Fruit fly (Drosophila melanogaster) whole organism, embryonic: ENCODE data around the gene CG42366.

ENCODE experiments used
- Blimp-1 ChIP-seq: fragments of 200-800 bp; sonication (Bioruptor generic); optimal IDR thresholded peaks from 3 replicates; lab custom pipeline; 2018; ENCODE audit warnings: missing biosample characterization, missing genetic modification characterization, mild to moderate bottlenecking, moderate library complexity, missing genetic modification reagents
- Bteb2 ChIP-seq: fragments of 200-800 bp; sonication (Bioruptor generic); optimal IDR thresholded peaks from 2 replicates; lab custom pipeline; 2016; ENCODE audit warnings: missing biosample characterization, missing genetic modification characterization
- CG10274 ChIP-seq: fragments of 200-800 bp; sonication (Bioruptor generic); optimal IDR thresholded peaks from 3 replicates; lab custom pipeline; 2017; ENCODE audit warnings: missing biosample characterization, mild to moderate bottlenecking, missing genetic modification characterization
- CG10366 ChIP-seq: fragments of 200-800 bp; sonication (Bioruptor generic); IDR thresholded peaks from 2 replicates; pipeline ENCODE4 v1.3.6; 2022; ENCODE audit warnings: missing biosample characterization, missing genetic modification characterization
- CG11695 ChIP-seq: fragments of 200-800 bp; sonication (Bioruptor generic); IDR thresholded peaks from 3 replicates; pipeline ENCODE4 v1.3.6; 2022; ENCODE audit warnings: missing biosample characterization, missing genetic modification characterization
- CG12659 ChIP-seq: fragments of 200-800 bp; sonication (Bioruptor generic); optimal IDR thresholded peaks from 3 replicates; lab custom pipeline; 2017; ENCODE audit warnings: mild to moderate bottlenecking, missing biosample characterization, missing genetic modification reagents, missing genetic modification characterization
- CG18262 ChIP-seq: fragments of 200-800 bp; optimal IDR thresholded peaks from 3 replicates; lab custom pipeline; 2019; ENCODE audit warnings: missing biosample characterization, mild to moderate bottlenecking, missing genetic modification characterization, moderate library complexity
- CG31388 ChIP-seq: fragments of 200-800 bp; sonication (Bioruptor generic); optimal IDR thresholded peaks from 2 replicates; lab custom pipeline; 2016; ENCODE audit warnings: missing biosample characterization, missing genetic modification characterization
- CG3407 ChIP-seq: fragments of 200-800 bp; sonication (Bioruptor generic); optimal IDR thresholded peaks from 2 replicates; lab custom pipeline; 2018; ENCODE audit warnings: missing biosample characterization, mild to moderate bottlenecking, missing genetic modification characterization
- CG3838 ChIP-seq: fragments of 200-800 bp; sonication (Bioruptor generic); optimal IDR thresholded peaks from 3 replicates; lab custom pipeline; 2016; ENCODE audit warnings: missing biosample characterization, missing genetic modification characterization
- CG4617 ChIP-seq: fragments of 200-800 bp; sonication (Bioruptor generic); optimal IDR thresholded peaks from 3 replicates; lab custom pipeline; 2016; ENCODE audit warnings: missing biosample characterization, missing genetic modification characterization, borderline replicate concordance
- CG6791 ChIP-seq: fragments of 200-800 bp; sonication (Bioruptor generic); IDR thresholded peaks from 3 replicates; pipeline ENCODE4 v1.3.6; 2022; ENCODE audit warnings: missing biosample characterization, missing genetic modification characterization; ENCODE audit not compliant: partially characterized antibody
- CG6813 ChIP-seq: fragments of 200-800 bp; sonication (Bioruptor generic); optimal IDR thresholded peaks from 2 replicates; lab custom pipeline; 2017; ENCODE audit warnings: missing biosample characterization, missing genetic modification characterization, mild to moderate bottlenecking, moderate library complexity, missing genetic modification reagents
- CG8281 ChIP-seq: fragments of 200-800 bp; sonication (Bioruptor generic); optimal IDR thresholded peaks from 2 replicates; lab custom pipeline; 2018; ENCODE audit warnings: missing biosample characterization, mild to moderate bottlenecking, missing genetic modification characterization, moderate library complexity
- CG9797 ChIP-seq: fragments of 200-800 bp; sonication (Bioruptor generic); optimal IDR thresholded peaks from 3 replicates; lab custom pipeline; 2018; ENCODE audit warnings: missing biosample characterization, mild to moderate bottlenecking, missing genetic modification characterization
- CHES-1-like ChIP-seq: fragments of 200-800 bp; sonication (Bioruptor generic); optimal IDR thresholded peaks from 2 replicates; lab custom pipeline; 2016; ENCODE audit warnings: missing biosample characterization, missing genetic modification characterization
- Chrac-16 ChIP-seq: fragments of 200-800 bp; sonication (Bioruptor generic); optimal IDR thresholded peaks from 3 replicates; lab custom pipeline; 2016; ENCODE audit warnings: missing biosample characterization, missing genetic modification characterization
- Eip74EF ChIP-seq, 2 experiments: fragments of 200-800 bp in 1 of 2; fragments of >200 bp in 1 of 2; sonication (Bioruptor generic) in 1 of 2; optimal IDR thresholded peaks; 2 replicates each; lab custom pipeline; 2017 to 2019; ENCODE audit warnings: missing biosample characterization in 2 of 2, missing genetic modification characterization in 2 of 2, mild to moderate bottlenecking in 1 of 2, moderate library complexity in 1 of 2
- Gug ChIP-seq: fragments of 200-800 bp; sonication (Bioruptor generic); IDR thresholded peaks from 4 replicates; pipeline ENCODE4 v1.3.6; 2022; ENCODE audit warnings: missing biosample characterization, missing genetic modification characterization
- HHEX ChIP-seq: fragments of 200-800 bp; sonication (Bioruptor generic); optimal IDR thresholded peaks from 3 replicates; lab custom pipeline; 2017; ENCODE audit warnings: missing biosample characterization, mild to moderate bottlenecking, missing genetic modification characterization, missing genetic modification reagents
- Hey ChIP-seq: fragments of 200-800 bp; sonication (Bioruptor generic); optimal IDR thresholded peaks from 3 replicates; lab custom pipeline; 2018; ENCODE audit warnings: missing biosample characterization, mild to moderate bottlenecking, missing genetic modification characterization
- Hsf ChIP-seq: fragments of 200-800 bp; sonication (Bioruptor generic); optimal IDR thresholded peaks from 3 replicates; lab custom pipeline; 2016; ENCODE audit warnings: missing biosample characterization, missing genetic modification characterization
- MESR4 ChIP-seq: fragments of 200-800 bp; sonication (Bioruptor generic); optimal IDR thresholded peaks from 2 replicates; lab custom pipeline; 2018; ENCODE audit warnings: missing biosample characterization, mild to moderate bottlenecking, missing genetic modification characterization, moderate library complexity
- Oli ChIP-seq: fragments of 200-800 bp; sonication (Bioruptor generic); optimal IDR thresholded peaks from 2 replicates; lab custom pipeline; 2018; ENCODE audit warnings: missing biosample characterization, mild to moderate bottlenecking, missing genetic modification characterization, moderate library complexity
- Ravus ChIP-seq: fragments of 200-800 bp; sonication (Bioruptor generic); IDR thresholded peaks from 2 replicates; pipeline ENCODE4 v1.3.6; 2022; ENCODE audit warnings: missing biosample characterization, missing genetic modification characterization
- Side ChIP-seq: fragments of 200-800 bp; sonication (Bioruptor generic); optimal IDR thresholded peaks from 2 replicates; lab custom pipeline; 2016; ENCODE audit warnings: missing biosample characterization, missing genetic modification characterization
- Usf ChIP-seq: fragments of 200-800 bp; sonication (Bioruptor generic); optimal IDR thresholded peaks from 2 replicates; lab custom pipeline; 2017; ENCODE audit warnings: missing genotype, missing biosample characterization, missing genetic modification characterization
- abd-A ChIP-seq: fragments of 200-800 bp; sonication (Bioruptor generic); optimal IDR thresholded peaks from 3 replicates; lab custom pipeline; 2019; ENCODE audit warnings: missing biosample characterization, mild to moderate bottlenecking, missing genetic modification characterization, moderate library complexity
- aop ChIP-seq: fragments of 200-800 bp; sonication (Bioruptor generic); IDR thresholded peaks from 2 replicates; pipeline ENCODE4 v1.3.6; 2022; ENCODE audit warnings: missing biosample characterization, missing genetic modification characterization
- cato ChIP-seq: fragments of 200-800 bp; sonication (Bioruptor generic); optimal IDR thresholded peaks from 2 replicates; lab custom pipeline; 2016; ENCODE audit warnings: missing biosample characterization, missing genetic modification characterization, borderline replicate concordance
- caup ChIP-seq: fragments of 200-800 bp; sonication (Bioruptor generic); optimal IDR thresholded peaks from 3 replicates; lab custom pipeline; 2017; ENCODE audit warnings: missing biosample characterization, mild to moderate bottlenecking, missing genetic modification characterization, moderate library complexity; ENCODE audit not compliant: severe bottlenecking
- chn ChIP-seq: fragments of 200-800 bp; sonication (Bioruptor generic); optimal IDR thresholded peaks from 2 replicates; lab custom pipeline; 2016; ENCODE audit warnings: missing biosample characterization, missing genetic modification characterization
- esg ChIP-seq: fragments of 200-800 bp; sonication (Bioruptor generic); conservative IDR thresholded peaks from 2 replicates; pipeline ENCODE4 v1.3.6; 2022; ENCODE audit warnings: missing biosample characterization, missing genetic modification characterization
- eyg ChIP-seq: fragments of 200-800 bp; sonication (Bioruptor generic); optimal IDR thresholded peaks from 3 replicates; lab custom pipeline; 2016; ENCODE audit warnings: missing biosample characterization, missing genetic modification characterization
- fd64A ChIP-seq: fragments of 200-800 bp; sonication (Bioruptor generic); optimal IDR thresholded peaks from 3 replicates; lab custom pipeline; 2018; ENCODE audit warnings: missing biosample characterization, mild to moderate bottlenecking, missing genetic modification characterization
- fru ChIP-seq: fragments of >200 bp; optimal IDR thresholded peaks from 2 replicates; lab custom pipeline; 2017
- gfzf ChIP-seq: fragments of 200-800 bp; sonication (Bioruptor generic); optimal IDR thresholded peaks from 2 replicates; lab custom pipeline; 2016; ENCODE audit warnings: missing biosample characterization, mild to moderate bottlenecking, missing genetic modification characterization, moderate library complexity
- hbn ChIP-seq: fragments of 200-800 bp; sonication (Bioruptor generic); IDR thresholded peaks from 2 replicates; pipeline ENCODE4 v1.3.6; 2022; ENCODE audit warnings: missing biosample characterization, missing genetic modification characterization; ENCODE audit not compliant: partially characterized antibody
- ind ChIP-seq: fragments of 200-800 bp; sonication (Bioruptor generic); optimal IDR thresholded peaks from 3 replicates; lab custom pipeline; 2016; ENCODE audit warnings: missing biosample characterization, missing genetic modification characterization
- jing ChIP-seq: fragments of 200-800 bp; sonication (Bioruptor generic); optimal IDR thresholded peaks from 2 replicates; lab custom pipeline; 2018; ENCODE audit warnings: missing biosample characterization, mild to moderate bottlenecking, missing genetic modification characterization
- kay ChIP-seq: fragments of 200-800 bp; sonication (Bioruptor generic); optimal IDR thresholded peaks from 2 replicates; lab custom pipeline; 2016; ENCODE audit warnings: missing biosample characterization, missing genetic modification characterization
- ken ChIP-seq: fragments of 200-800 bp; sonication (Bioruptor generic); IDR thresholded peaks from 3 replicates; pipeline ENCODE4 v1.3.6; 2022; ENCODE audit warnings: missing biosample characterization, missing genetic modification characterization
- kni ChIP-seq: fragments of 200-800 bp; sonication (Bioruptor generic); optimal IDR thresholded peaks from 3 replicates; lab custom pipeline; 2017; ENCODE audit warnings: mild to moderate bottlenecking, missing biosample characterization, missing genetic modification reagents, missing genetic modification characterization
- mirr ChIP-seq: fragments of 200-800 bp; sonication (Bioruptor generic); optimal IDR thresholded peaks from 3 replicates; lab custom pipeline; 2018; ENCODE audit warnings: missing biosample characterization, mild to moderate bottlenecking, missing genetic modification characterization
- oc ChIP-seq: fragments of 200-800 bp; sonication (Bioruptor generic); optimal IDR thresholded peaks from 2 replicates; lab custom pipeline; 2018; ENCODE audit warnings: missing biosample characterization, mild to moderate bottlenecking, missing genetic modification characterization, moderate library complexity
- ranshi ChIP-seq: fragments of 200-800 bp; sonication (Bioruptor generic); IDR thresholded peaks from 2 replicates; pipeline ENCODE4 v1.3.6; 2022; ENCODE audit warnings: missing biosample characterization, missing genetic modification characterization
- sr ChIP-seq: fragments of 200-800 bp; sonication (Bioruptor generic); IDR thresholded peaks from 3 replicates; pipeline ENCODE4 v1.3.6; 2022; ENCODE audit warnings: missing biosample characterization, missing genetic modification characterization
- trem ChIP-seq: fragments of 200-800 bp; optimal IDR thresholded peaks from 3 replicates; lab custom pipeline; 2019; ENCODE audit warnings: missing biosample characterization, mild to moderate bottlenecking, missing genetic modification characterization, moderate library complexity
- ttk ChIP-seq: fragments of 200-800 bp; sonication (Bioruptor generic); IDR thresholded peaks from 2 replicates; pipeline ENCODE4 v2.1.2; 2022; ENCODE audit warnings: missing biosample characterization, missing genetic modification characterization

Gene CG42366

DNA sequence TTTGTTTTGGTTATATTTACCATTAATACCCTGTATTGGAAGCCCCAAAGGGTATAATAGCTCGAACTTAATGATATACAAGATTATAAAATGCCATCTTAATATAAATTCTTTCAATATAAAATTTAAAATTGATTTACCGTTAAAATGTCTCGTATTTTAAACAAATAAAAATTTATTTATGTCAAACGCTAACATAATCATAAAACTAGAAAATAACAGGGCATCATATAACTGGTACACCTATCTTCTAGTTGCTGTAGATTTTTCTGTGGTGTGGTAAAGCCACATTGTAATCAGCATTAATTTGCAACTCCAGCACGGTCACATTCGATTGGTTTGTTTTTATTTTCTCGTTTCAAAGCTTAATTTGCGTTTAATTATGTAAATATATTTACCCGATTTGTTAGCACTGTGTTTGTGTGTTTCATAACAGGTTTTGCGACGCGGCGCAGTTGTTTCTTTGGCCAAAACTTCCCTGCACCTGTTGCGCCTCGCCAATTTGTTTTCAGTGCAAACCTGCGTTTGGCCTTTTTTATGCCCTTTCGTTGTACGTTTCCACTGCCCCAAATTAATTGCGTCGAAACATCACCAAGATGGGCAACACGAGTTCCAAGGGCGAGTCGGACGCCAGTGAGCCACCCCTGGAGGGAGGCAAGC lies 32.2 kb downstream of the CG42366 start, which contains the start of the genes CG4658 and CG5846 (continued):
- TF ChIP-seq MESR4 (GFP tag; lab: Kevin White, UChicago) (peak; percentile 60), Bteb2 (GFP tag; lab: Kevin White, UChicago) (peak; percentile 94), Chrac-16 (GFP tag; lab: Kevin White, UChicago) (peak; percentile 96), CHES-1-like (peak; percentile 71), CG4617 (GFP tag; lab: Kevin White, UChicago) (peak; percentile 92), CG6791 (no peak), ind (GFP tag; lab: Kevin White, UChicago) (peak; percentile 95), Side (GFP tag; lab: Kevin White, UChicago) (peak; percentile 54), Gug (peak; percentile 81), CG11695 (GFP tag; lab: Robert Waterston, UW) (peak; percentile 96), ttk (GFP tag; lab: Robert Waterston, UW) (peak; percentile 96), Eip74EF (GFP tag; optimal IDR thresholded peaks at IDR 0.05; lab: Kevin White, UChicago) (peak in 1 of 2 experiments; percentile 93), CG10366 (peak; percentile 92), CG8281 (tag; lab: Kevin White, UChicago) (peak; percentile 74), CG3838 (peak; percentile 82), jing (no peak), CG18262 (tag; lab: Kevin White, UChicago) (peak; percentile 97), Hey (tag; lab: Kevin White, UChicago) (no peak), CG6813 (peak; percentile 79), gfzf (peak; percentile 81), fd64A (GFP tag; lab: Kevin White, UChicago) (no peak), fru (lab: Kevin White, UChicago) (no peak), sr (peak; percentile 44; the same call in 1 of the 3 replicates), cato (peak; percentile 91), HHEX (GFP tag; lab: Kevin White, UChicago) (peak; percentile 81), abd-A (tag; lab: Kevin White, UChicago) (no peak), eyg (GFP tag; lab: Kevin White, UChicago) (no peak), CG3407 (GFP tag; lab: Kevin White, UChicago) (peak; percentile 86), oc (tag; lab: Kevin White, UChicago) (peak; percentile 94), trem (tag; lab: Kevin White, UChicago) (peak; percentile 95), Blimp-1 (GFP tag; lab: Kevin White, UChicago) (peak; percentile 95), mirr (peak; percentile 45), caup (GFP tag; lab: Kevin White, UChicago) (peak; percentile 88), hbn (no peak), ken (GFP tag; lab: Robert Waterston, UW) (peak; percentile 83), chn (GFP tag; lab: Kevin White, UChicago) (peak; percentile 79), Hsf (GFP tag; lab: Kevin White, UChicago) (peak; percentile 94), CG12659 (peak; percentile 94), ranshi (GFP tag; lab: Robert Waterston, UW) (peak; percentile 96), Oli (tag; lab: Kevin White, UChicago) (peak; percentile 94), kni (peak; percentile 29), esg (GFP tag; lab: Robert Waterston, UW) (peak; percentile 93), CG31388 (GFP tag; lab: Kevin White, UChicago) (peak; percentile 77), aop (peak; percentile 55; the same call in 1 of the 2 replicates), CG10274 (GFP tag; lab: Kevin White, UChicago) (peak; percentile 44), Usf (GFP tag; lab: Kevin White, UChicago) (peak; percentile 77), kay (GFP tag; lab: Kevin White, UChicago) (peak; percentile 92), CG9797 (peak; percentile 77), Ravus (peak; percentile 85)
